Worm (Caenorhabditis elegans) whole organism, late embryonic: ENCODE data around the gene K11H3.2.

Experiments
- hlh-15 ChIP-seq: sonication (generic microtip); optimal IDR thresholded peaks from 2 replicates; lab custom pipeline; 2016; ENCODE audit warnings: missing genetic modification characterization, missing compliant biosample characterization
- nhr-11 ChIP-seq: fragments of 150-350 bp; optimal IDR thresholded peaks from 2 replicates; lab custom pipeline; 2014; ENCODE audit warnings: missing biosample characterization, missing genetic modification characterization
- odd-2 ChIP-seq: sonication (generic microtip); optimal IDR thresholded peaks from 2 replicates; lab custom pipeline; 2017; ENCODE audit warnings: antibody characterized with exemption, mild to moderate bottlenecking, missing genetic modification characterization, missing compliant biosample characterization
- pha-4 ChIP-seq: fragments of 150-350 bp; optimal IDR thresholded peaks from 2 replicates; lab custom pipeline; 2018; ENCODE audit warnings: missing biosample characterization, missing genetic modification reagents, missing genetic modification characterization

DNA sequence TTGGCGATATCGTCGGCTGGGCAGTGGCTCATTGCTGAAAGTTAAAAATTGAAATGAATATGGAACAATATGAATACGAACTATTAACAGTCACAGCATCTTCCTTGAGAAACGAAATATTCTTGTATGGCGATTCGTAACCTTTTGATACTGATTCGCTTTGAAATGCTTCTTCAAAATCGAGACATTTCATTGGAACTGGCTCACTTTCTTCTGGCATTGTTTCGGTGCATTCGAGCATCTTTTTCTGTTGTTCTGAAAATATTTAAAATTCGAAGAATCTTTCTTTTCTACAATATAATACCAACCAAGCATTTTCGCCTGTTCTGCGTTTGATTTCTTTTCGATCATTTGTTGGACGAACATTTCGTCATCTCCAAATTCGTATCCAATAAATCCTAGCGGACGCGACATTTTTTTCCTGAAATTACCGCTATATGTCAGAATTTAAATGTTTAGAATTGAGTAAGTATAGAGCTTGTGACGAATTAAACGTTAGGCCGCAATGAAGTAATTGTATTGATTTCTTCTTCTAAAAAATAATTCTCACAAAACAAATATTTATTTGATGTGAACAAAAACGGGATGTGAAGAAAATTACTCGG is 21.8 kb upstream of the K11H3.2 start, which contains the start of gene lin-52:
- TF ChIP-seq nhr-11 (no peak), odd-2 (tag; lab: Kevin White, UChicago) (no peak), hlh-15 (tag; lab: Kevin White, UChicago) (no peak), pha-4 (tag; lab: Kevin White, UChicago) (no peak)
